Fruit fly (Drosophila melanogaster): Measurements from ENCODE around the gene CG5381.

- TF ChIP-seq psq (optimal IDR thresholded peaks at IDR 0.05): no peak
- no peak for TF ChIP-seq ttk (optimal IDR thresholded peaks at IDR 0.05)
Measured at dm6 chr2L:10306518-10307260, 16.2 kb downstream of the CG5381 start, which contains the start of the genes CG5390 and CG4968.
